Worm (Caenorhabditis elegans): Measurements from ENCODE around the gene erg-28.

erg-28 gene

ce11 chrV:12592379-12592778 is 14.8 kb upstream of the erg-28 start, which contains the start of gene C14C10.2:
TSS of gene C14C10.2 (minus strand) at chrV:12592479.
- TF ChIP-seq W03F9.2 (tag; optimal IDR thresholded peaks at IDR 0.05) (no peak), him-1 (tag; optimal IDR thresholded peaks at IDR 0.05) (no peak), dao-5 (tag; optimal IDR thresholded peaks at IDR 0.05) (no peak)

- no peak for TF ChIP-seq W03F9.2 (tag; optimal IDR thresholded peaks at IDR 0.05)
- no peak for TF ChIP-seq dao-5 (tag; optimal IDR thresholded peaks at IDR 0.05)
- TF ChIP-seq him-1 (tag; optimal IDR thresholded peaks at IDR 0.05): no peak
Observed at ce11 chrV:12596196-12596595, 11.0 kb upstream of the erg-28 start, which contains the start of gene mma-1. TSS of gene mma-1 (minus strand) at chrV:12596296.

ce11 chrV:12596795-12597194 is 10.4 kb upstream of the erg-28 start:
- TF ChIP-seq W03F9.2 (tag; optimal IDR thresholded peaks at IDR 0.05): no peak
- no peak for TF ChIP-seq him-1 (tag; optimal IDR thresholded peaks at IDR 0.05)
- TF ChIP-seq dao-5 (tag; optimal IDR thresholded peaks at IDR 0.05): peak; percentile 55

- TF ChIP-seq W03F9.2 (tag; optimal IDR thresholded peaks at IDR 0.05): no peak
- TF ChIP-seq him-1 (tag; optimal IDR thresholded peaks at IDR 0.05): no peak
- no peak for TF ChIP-seq dao-5 (tag; optimal IDR thresholded peaks at IDR 0.05)
Observed at ce11 chrV:12599110-12599509, 8.1 kb upstream of the erg-28 start, which contains the start of the genes C14C10.10 and ril-2. TSS of gene C14C10.10 (minus strand) at chrV:12599128. TSS of gene ril-2 (minus strand) at chrV:12599157.

- TF ChIP-seq him-1 (tag; optimal IDR thresholded peaks at IDR 0.05) (no peak), dao-5 (tag; optimal IDR thresholded peaks at IDR 0.05) (no peak), W03F9.2 (tag; optimal IDR thresholded peaks at IDR 0.05) (no peak)
Observed at ce11 chrV:12599510-12600242, 7.5 kb upstream of the erg-28 start, which contains the start of gene C14C10.5. TSS of gene C14C10.5 (plus strand) at chrV:12600192.

ce11 chrV:12601835-12602234 is 5.4 kb upstream of the erg-28 start:
- TF ChIP-seq dao-5 (tag; optimal IDR thresholded peaks at IDR 0.05): no peak
- TF ChIP-seq him-1 (tag; optimal IDR thresholded peaks at IDR 0.05): no peak
- TF ChIP-seq W03F9.2 (tag; optimal IDR thresholded peaks at IDR 0.05): no peak

ce11 chrV:12608857-12609256 is 1.6 kb downstream of the erg-28 start, which contains the start of gene ZC116.5:
TSS of gene ZC116.5 (minus strand) at chrV:12608957.
- TF ChIP-seq dao-5 (tag; optimal IDR thresholded peaks at IDR 0.05) (no peak), him-1 (tag; optimal IDR thresholded peaks at IDR 0.05) (no peak), W03F9.2 (tag; optimal IDR thresholded peaks at IDR 0.05) (no peak)

ce11 chrV:12609526-12609925 is 2.3 kb downstream of the erg-28 start, which contains the start of gene ZC116.1:
TSS of gene ZC116.1 (plus strand) at chrV:12609826.
- TF ChIP-seq W03F9.2 (tag; optimal IDR thresholded peaks at IDR 0.05) (no peak), him-1 (tag; optimal IDR thresholded peaks at IDR 0.05) (no peak), dao-5 (tag; optimal IDR thresholded peaks at IDR 0.05) (no peak)

- TF ChIP-seq him-1 (tag; optimal IDR thresholded peaks at IDR 0.05) (no peak), W03F9.2 (tag; optimal IDR thresholded peaks at IDR 0.05) (no peak), dao-5 (tag; optimal IDR thresholded peaks at IDR 0.05) (no peak)
Observed at ce11 chrV:12611029-12611428, 3.8 kb downstream of the erg-28 start, which contains the start of gene cubn-1. TSS of gene cubn-1 (plus strand) at chrV:12611329.

ce11 chrV:12612118-12612517 is 4.9 kb downstream of the erg-28 start, which contains the start of gene cyc-2.2:
TSS of gene cyc-2.2 (minus strand) at chrV:12612218.
- TF ChIP-seq him-1 (tag; optimal IDR thresholded peaks at IDR 0.05): no peak
- no peak for TF ChIP-seq dao-5 (tag; optimal IDR thresholded peaks at IDR 0.05)
- TF ChIP-seq W03F9.2 (tag; optimal IDR thresholded peaks at IDR 0.05): no peak

ce11 chrV:12624371-12624770 is 17.2 kb downstream of the erg-28 start, which contains the start of gene F56H9.9:
TSS of gene F56H9.9 (minus strand) at chrV:12624471.
- TF ChIP-seq W03F9.2 (tag; optimal IDR thresholded peaks at IDR 0.05) (no peak), him-1 (tag; optimal IDR thresholded peaks at IDR 0.05) (no peak), dao-5 (tag; optimal IDR thresholded peaks at IDR 0.05) (no peak)

- TF ChIP-seq dao-5 (tag; optimal IDR thresholded peaks at IDR 0.05) (no peak), W03F9.2 (tag; optimal IDR thresholded peaks at IDR 0.05) (no peak), him-1 (tag; optimal IDR thresholded peaks at IDR 0.05) (no peak)
Observed at ce11 chrV:12629743-12630142, 22.5 kb downstream of the erg-28 start, which contains the start of gene F56H9.6. TSS of gene F56H9.6 (minus strand) at chrV:12629843.

ce11 chrV:12632048-12632447 is 24.8 kb downstream of the erg-28 start, which contains the start of gene srx-113:
TSS of gene srx-113 (minus strand) at chrV:12632148.
- TF ChIP-seq him-1 (tag; optimal IDR thresholded peaks at IDR 0.05): no peak
- TF ChIP-seq W03F9.2 (tag; optimal IDR thresholded peaks at IDR 0.05): no peak
- no peak for TF ChIP-seq dao-5 (tag; optimal IDR thresholded peaks at IDR 0.05)

- no peak for TF ChIP-seq him-1 (tag; optimal IDR thresholded peaks at IDR 0.05)
- TF ChIP-seq dao-5 (tag; optimal IDR thresholded peaks at IDR 0.05): no peak
- no peak for TF ChIP-seq W03F9.2 (tag; optimal IDR thresholded peaks at IDR 0.05)
Observed at ce11 chrV:12633046-12633445, 25.8 kb downstream of the erg-28 start.
